Worm (Caenorhabditis elegans) whole organism, mixed stage, embryonic: ENCODE data around the gene scav-3.

Experiments used
- blmp-1 ChIP-seq: fragments of 150-350 bp; optimal IDR thresholded peaks from 2 replicates; lab custom pipeline; 2014; ENCODE audit warnings: missing biosample characterization, missing genetic modification characterization
- ceh-43 ChIP-seq: fragments of 200-800 bp; sonication (Bioruptor generic); optimal IDR thresholded peaks from 2 replicates; lab custom pipeline; 2018; ENCODE audit warnings: mild to moderate bottlenecking, missing genetic modification characterization, moderate library complexity, missing compliant biosample characterization
- ces-1 ChIP-seq: fragments of 150-350 bp; optimal IDR thresholded peaks from 2 replicates; lab custom pipeline; 2014; ENCODE audit warnings: missing biosample characterization, missing genetic modification reagents, missing genetic modification characterization
- lsy-2 ChIP-seq: fragments of 150-350 bp; optimal IDR thresholded peaks from 2 replicates; lab custom pipeline; 2014; ENCODE audit warnings: missing biosample characterization, missing genetic modification characterization
- mep-1 ChIP-seq: fragments of 150-350 bp; optimal IDR thresholded peaks from 2 replicates; lab custom pipeline; 2017; ENCODE audit warnings: missing biosample characterization, missing genetic modification reagents, missing genetic modification characterization, inconsistent platforms
- nhr-12 ChIP-seq: fragments of 150-350 bp; optimal IDR thresholded peaks from 2 replicates; lab custom pipeline; 2014; ENCODE audit warnings: missing biosample characterization, missing genetic modification characterization
- nhr-76 ChIP-seq: sonication (generic microtip); optimal IDR thresholded peaks from 2 replicates; lab custom pipeline; 2017; ENCODE audit warnings: missing biosample characterization, missing genetic modification characterization
- snpc-4 ChIP-seq: fragments of 150-350 bp; optimal IDR thresholded peaks from 2 replicates; lab custom pipeline; 2014; ENCODE audit warnings: missing biosample characterization, missing genetic modification characterization
- unc-39 ChIP-seq: fragments of 150-350 bp; optimal IDR thresholded peaks from 2 replicates; lab custom pipeline; 2014; ENCODE audit warnings: missing biosample characterization, missing genetic modification characterization
- unc-62 ChIP-seq: fragments of 150-350 bp; optimal IDR thresholded peaks from 2 replicates; lab custom pipeline; 2014; ENCODE audit warnings: missing biosample characterization, missing genetic modification reagents, missing genetic modification characterization
- ztf-11 ChIP-seq: fragments of 150-350 bp; optimal IDR thresholded peaks from 2 replicates; lab custom pipeline; 2014; ENCODE audit warnings: missing biosample characterization, missing genetic modification characterization

- TF ChIP-seq blmp-1 (tag; lab: Kevin White, UChicago) (no peak), mep-1 (tag; lab: Kevin White, UChicago) (no peak), nhr-12 (tag; lab: Kevin White, UChicago) (no peak), snpc-4 (tag; lab: Kevin White, UChicago) (no peak), ceh-43 (GFP tag; lab: Kevin White, UChicago) (no peak), lsy-2 (no peak), unc-39 (tag; lab: Kevin White, UChicago) (no peak), unc-62 (no peak), ztf-11 (no peak), ces-1 (GFP tag; lab: Kevin White, UChicago) (no peak), nhr-76 (no peak)
Measured at ce11 chrIII:12458970-12459369, 2.3 kb upstream of the scav-3 start.
